Fruit fly (Drosophila melanogaster) whole organism, prepupa: ENCODE data around the gene PGRP-LD.

Experiments used
- CG32006 ChIP-seq: fragments of 200-800 bp; sonication (Bioruptor generic); optimal IDR thresholded peaks from 3 replicates; lab custom pipeline; 2017; ENCODE audit warnings: missing biosample characterization, mild to moderate bottlenecking, missing genetic modification characterization
- CG6854 ChIP-seq: fragments of 200-800 bp; sonication (Bioruptor generic); optimal IDR thresholded peaks from 2 replicates; lab custom pipeline; 2017; ENCODE audit warnings: missing biosample characterization, mild to moderate bottlenecking, missing genetic modification characterization
- CG8319 ChIP-seq: fragments of 200-800 bp; sonication (Bioruptor generic); optimal IDR thresholded peaks from 3 replicates; lab custom pipeline; 2016; ENCODE audit warnings: missing biosample characterization, missing genetic modification characterization
- Ets96B ChIP-seq: fragments of 200-800 bp; optimal IDR thresholded peaks from 2 replicates; lab custom pipeline; 2019; ENCODE audit warnings: missing biosample characterization, mild to moderate bottlenecking, missing genetic modification characterization, moderate library complexity
- Hr4 ChIP-seq: fragments of 200-800 bp; sonication (Bioruptor generic); optimal IDR thresholded peaks from 3 replicates; lab custom pipeline; 2016; ENCODE audit warnings: missing biosample characterization, missing genetic modification characterization
- Sox14 ChIP-seq: fragments of 200-800 bp; sonication (Bioruptor generic); optimal IDR thresholded peaks from 3 replicates; lab custom pipeline; 2016; ENCODE audit warnings: missing biosample characterization, missing genetic modification characterization
- fd59A ChIP-seq: fragments of 200-800 bp; sonication (Bioruptor generic); optimal IDR thresholded peaks from 2 replicates; lab custom pipeline; 2017; ENCODE audit warnings: missing biosample characterization, mild to moderate bottlenecking, missing genetic modification characterization, missing genetic modification reagents
- pdm3 ChIP-seq: fragments of 200-800 bp; sonication (Bioruptor generic); optimal IDR thresholded peaks from 3 replicates; lab custom pipeline; 2016; ENCODE audit warnings: missing biosample characterization, missing genetic modification characterization

- TF ChIP-seq fd59A (GFP tag; lab: Kevin White, UChicago) (no peak), CG6854 (GFP tag; lab: Kevin White, UChicago) (no peak), Ets96B (tag; lab: Kevin White, UChicago) (no peak), pdm3 (GFP tag; lab: Kevin White, UChicago) (no peak), CG8319 (GFP tag; lab: Kevin White, UChicago) (no peak), Hr4 (no peak), Sox14 (GFP tag; lab: Kevin White, UChicago) (no peak), CG32006 (GFP tag; lab: Kevin White, UChicago) (no peak)
Observed at dm6 chr3L:5788823-5789222, 9.0 kb downstream of the PGRP-LD start.
